Worm (Caenorhabditis elegans): Measurements from ENCODE around the gene F53B7.4.
A peak's percentile ranks its signal among the peaks of the same experiment; 100 is the strongest.

DNA sequence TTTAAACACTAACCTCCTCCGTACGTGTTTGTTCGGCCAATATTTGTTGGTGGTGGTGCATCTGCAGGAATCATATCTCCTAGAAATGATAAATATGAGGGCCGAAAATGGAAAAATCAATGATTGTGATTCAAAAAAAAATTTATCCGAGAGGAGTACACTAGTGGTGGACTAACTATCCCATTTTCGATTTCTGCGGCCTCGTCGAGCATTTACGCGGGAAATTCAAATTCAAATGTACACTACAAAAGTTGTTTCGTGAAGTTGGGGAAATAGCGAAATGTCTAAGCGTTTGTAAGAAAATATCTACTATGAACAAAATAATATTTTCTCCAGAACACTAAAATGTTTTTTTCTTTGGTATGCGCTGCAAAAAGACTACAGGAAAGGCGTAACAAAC lies 27.0 kb upstream of the F53B7.4 start:
- TF ChIP-seq nhr-85 (tag) (peak; percentile 94), dsc-1 (tag; optimal IDR thresholded peaks at IDR 0.05) (peak; percentile 78), egl-27 (tag; optimal IDR thresholded peaks at IDR 0.05) (no peak), nhr-12 (tag; optimal IDR thresholded peaks at IDR 0.05) (no peak), vab-15 (tag; optimal IDR thresholded peaks at IDR 0.05) (no peak), lin-13 (GFP tag; optimal IDR thresholded peaks at IDR 0.05) (peak; percentile 56), skn-1 (tag; optimal IDR thresholded peaks at IDR 0.05) (peak; percentile 45), lsy-2 (tag; optimal IDR thresholded peaks at IDR 0.05) (peak; percentile 32 to 72), nhr-11 (tag; optimal IDR thresholded peaks at IDR 0.05) (no peak), Y116A8C.19 (tag; optimal IDR thresholded peaks at IDR 0.05; ENCODE audit: borderline replicate concordance) (peak; percentile 56), tbx-2 (tag; optimal IDR thresholded peaks at IDR 0.05) (peak; percentile 80), fos-1 (tag; optimal IDR thresholded peaks at IDR 0.05) (peak; percentile 16)

All from whole organism, L1 larva.